Worm (Caenorhabditis elegans): ENCODE data around the gene ZK546.2.

The ZK546.2 gene

ce11 chrII:4946775-4947174 lies 948 bp downstream of the ZK546.2 start:
- peak; percentile 23 to 37 for TF ChIP-seq lin-35 (GFP tag; optimal IDR thresholded peaks at IDR 0.05)
- TF ChIP-seq nhr-71 (tag; optimal IDR thresholded peaks at IDR 0.05), result peak; percentile 6
- peak in 1 of 2 experiments; percentile 41 for TF ChIP-seq lsy-2 (tag; optimal IDR thresholded peaks at IDR 0.05)
- peak in 2 of 3 experiments; percentile 39 to 40 for TF ChIP-seq dpl-1 (GFP tag; optimal IDR thresholded peaks at IDR 0.05)
- peak; percentile 38 for TF ChIP-seq mep-1 (tag; optimal IDR thresholded peaks at IDR 0.05)
- peak; percentile 40 for TF ChIP-seq snu-23 (GFP tag; optimal IDR thresholded peaks at IDR 0.05)
- TF ChIP-seq skn-1 (tag; optimal IDR thresholded peaks at IDR 0.05), result peak; percentile 16
- TF ChIP-seq rnt-1 (tag; optimal IDR thresholded peaks at IDR 0.05), result peak; percentile 12
- peak; percentile 31 to 43 for TF ChIP-seq efl-1 (optimal IDR thresholded peaks at IDR 0.05)
- peak; percentile 49 to 88 for TF ChIP-seq efl-1 (GFP tag; optimal IDR thresholded peaks at IDR 0.05 in 1 of 2)
- no peak for TF ChIP-seq ceh-8 (GFP tag; optimal IDR thresholded peaks at IDR 0.05)
- TF ChIP-seq unc-62 (GFP tag; optimal IDR thresholded peaks at IDR 0.05), result no peak
- no peak for TF ChIP-seq nhr-28 (tag; optimal IDR thresholded peaks at IDR 0.05)
- peak; percentile 84 for TF ChIP-seq F16B12.6 (tag; optimal IDR thresholded peaks at IDR 0.05)

DNA sequence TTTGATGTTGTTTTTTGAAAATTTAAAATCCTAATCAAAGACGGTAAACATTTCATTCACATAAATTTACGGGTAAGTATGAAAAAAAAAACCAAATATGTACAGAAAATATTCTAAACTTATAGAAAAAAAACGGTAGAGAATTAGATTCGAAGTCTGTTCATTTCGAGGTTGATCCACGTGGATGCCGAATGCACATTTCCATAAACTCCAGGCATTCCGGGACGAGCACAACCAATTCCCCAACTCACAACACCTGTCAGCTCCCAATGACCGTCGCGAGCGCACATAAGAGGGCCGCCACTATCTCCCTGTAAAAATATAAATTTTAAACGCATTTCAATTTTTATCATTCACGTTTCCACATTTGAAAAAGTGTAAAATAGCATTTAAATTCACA lies 2.3 kb downstream of the ZK546.2 start:
- TF ChIP-seq fkh-4 (tag; optimal IDR thresholded peaks at IDR 0.05; ENCODE audit: borderline replicate concordance) (no peak), nhr-85 (tag) (peak; percentile 59), elt-2 (tag; optimal IDR thresholded peaks at IDR 0.05) (peak; percentile 7), sup-37 (GFP tag; optimal IDR thresholded peaks at IDR 0.05) (no peak)

DNA sequence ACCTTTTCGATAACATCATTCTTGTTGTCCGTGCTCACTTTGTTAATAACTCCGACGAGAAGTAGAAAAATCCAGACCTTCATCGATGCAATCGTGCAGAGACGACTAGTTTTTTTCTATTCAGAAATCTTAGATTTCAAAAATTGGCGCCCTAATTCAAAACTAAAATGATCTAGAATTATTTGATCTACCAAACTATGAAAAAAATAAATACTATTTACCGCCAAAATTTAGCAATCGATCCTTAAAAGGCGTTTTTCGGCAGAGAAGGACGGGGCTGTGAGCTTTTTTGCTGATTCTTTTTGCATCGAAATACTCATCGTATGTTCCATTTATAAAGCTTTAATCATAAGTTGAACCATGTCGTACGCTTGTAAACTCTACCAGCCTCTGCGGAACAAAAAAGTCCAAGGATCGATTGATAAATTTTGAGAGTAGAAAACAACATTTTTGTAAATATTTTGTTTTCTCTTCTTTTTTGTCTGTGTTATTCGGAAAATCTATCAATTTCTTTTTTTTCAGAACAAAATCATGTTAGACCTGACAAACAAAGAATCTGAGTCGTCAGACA lies 3.6 kb downstream of the ZK546.2 start, which contains the start of the genes try-1 and zyg-12:
Gene try-1 (minus strand): TSS at position 148 of the 571 bp plus-strand sequence.
Gene zyg-12 (plus strand): TSS at position 521 of the 571 bp plus-strand sequence.
- TF ChIP-seq elt-3 (tag; optimal IDR thresholded peaks at IDR 0.05) (no peak), blmp-1 (tag; optimal IDR thresholded peaks at IDR 0.05) (no peak), efl-1 (optimal IDR thresholded peaks at IDR 0.05) (no peak), efl-1 (GFP tag; optimal IDR thresholded peaks at IDR 0.05 in 1 of 2) (no peak), fkh-10 (GFP tag; optimal IDR thresholded peaks at IDR 0.05) (no peak), ztf-11 (tag; optimal IDR thresholded peaks at IDR 0.05) (no peak), vab-15 (tag; optimal IDR thresholded peaks at IDR 0.05) (no peak), snu-23 (GFP tag; optimal IDR thresholded peaks at IDR 0.05) (no peak), C34B4.2 (tag; optimal IDR thresholded peaks at IDR 0.05) (no peak), tlp-1 (tag; optimal IDR thresholded peaks at IDR 0.05) (no peak), grh-1 (GFP tag; IDR thresholded peaks at IDR 0.05) (no peak), lin-39 (tag; optimal IDR thresholded peaks at IDR 0.05) (no peak), aha-1 (tag; optimal IDR thresholded peaks at IDR 0.05) (no peak), isw-1 (GFP tag; IDR thresholded peaks at IDR 0.05) (no peak), nhr-20 (tag; optimal IDR thresholded peaks at IDR 0.05) (no peak)

DNA sequence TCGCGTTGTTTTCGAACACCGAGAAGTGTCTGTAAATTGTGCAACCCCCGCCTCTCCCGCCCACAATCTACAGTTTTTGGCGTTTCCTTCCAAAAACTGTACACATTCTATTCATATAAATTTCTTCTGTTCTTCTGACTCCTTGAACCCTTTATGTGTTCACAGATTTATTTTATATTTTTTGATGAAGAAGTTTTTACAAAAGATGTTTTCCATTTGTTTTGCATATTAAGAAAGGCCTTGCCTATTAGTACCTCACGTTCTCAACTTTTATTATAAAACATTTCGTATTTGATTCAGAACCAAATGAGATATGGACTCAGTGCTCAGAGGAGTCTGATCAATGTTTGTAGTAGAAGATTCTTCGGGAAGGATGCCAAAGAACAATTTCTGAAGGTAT lies 7.5 kb downstream of the ZK546.2 start, which contains the start of gene ndx-3:
Gene ndx-3 (plus strand): TSS at position 301 of the 400 bp plus-strand sequence.
- no peak for TF ChIP-seq irx-1 (tag; optimal IDR thresholded peaks at IDR 0.05)
- no peak for TF ChIP-seq pag-3 (tag; optimal IDR thresholded peaks at IDR 0.05; ENCODE audit: borderline replicate concordance, insufficient read depth)
- no peak for TF ChIP-seq mab-9 (GFP tag; IDR thresholded peaks at IDR 0.05)
- TF ChIP-seq lin-15B (tag; optimal IDR thresholded peaks at IDR 0.05), result no peak
- no peak for TF ChIP-seq ceh-90 (tag; optimal IDR thresholded peaks at IDR 0.05)
- TF ChIP-seq rnt-1 (tag; optimal IDR thresholded peaks at IDR 0.05), result no peak
- TF ChIP-seq efl-1 (optimal IDR thresholded peaks at IDR 0.05), result no peak
- TF ChIP-seq efl-1 (GFP tag; optimal IDR thresholded peaks at IDR 0.05 in 1 of 2), result no peak
- no peak for TF ChIP-seq elt-3 (tag; optimal IDR thresholded peaks at IDR 0.05)
- no peak for TF ChIP-seq nhr-28 (tag; optimal IDR thresholded peaks at IDR 0.05)
- no peak for TF ChIP-seq mep-1 (tag; optimal IDR thresholded peaks at IDR 0.05)
- TF ChIP-seq ztf-11 (tag; optimal IDR thresholded peaks at IDR 0.05), result no peak
- no peak for TF ChIP-seq ceh-63 (GFP tag; optimal IDR thresholded peaks at IDR 0.05)
- TF ChIP-seq C16A3.4 (tag; optimal IDR thresholded peaks at IDR 0.05), result no peak
- TF ChIP-seq vab-15 (tag; optimal IDR thresholded peaks at IDR 0.05), result no peak
- no peak for TF ChIP-seq ceh-82 (tag; optimal IDR thresholded peaks at IDR 0.05)
- TF ChIP-seq mef-2 (tag; optimal IDR thresholded peaks at IDR 0.05), result no peak
- TF ChIP-seq unc-86 (tag; optimal IDR thresholded peaks at IDR 0.05), result no peak
- no peak for TF ChIP-seq hpl-2 (GFP tag; optimal IDR thresholded peaks at IDR 0.05)
- no peak for TF ChIP-seq nhr-84 (tag; optimal IDR thresholded peaks at IDR 0.05)

Measured in whole organism, L1 larva.